Fruit fly (Drosophila melanogaster): ENCODE results near the gene Gagr.
A peak's percentile ranks its signal among the peaks of the same experiment; 100 is the strongest.

Gene Gagr

dm6 chr3L:16407815-16408608, 13.6 kb downstream of the Gagr start (continued):
- TF ChIP-seq Tbp (GFP tag; optimal IDR thresholded peaks at IDR 0.05) (no peak), az2 (GFP tag; optimal IDR thresholded peaks at IDR 0.05) (no peak), esg (GFP tag; conservative IDR thresholded peaks at IDR 0.05) (no peak), CG11398 (GFP tag; optimal IDR thresholded peaks at IDR 0.05) (no peak), jing (GFP tag; optimal IDR thresholded peaks at IDR 0.05) (no peak), sqz (GFP tag; optimal IDR thresholded peaks at IDR 0.05) (peak; percentile 37), CkIIα-i1 (GFP tag; IDR thresholded peaks at IDR 0.05) (no peak), zen2 (GFP tag; IDR thresholded peaks at IDR 0.05; ENCODE audit: partially characterized antibody) (0 out of 3 replicates have a peak, but pooled peaks have one; percentile 33), Sry-δ (GFP tag; optimal IDR thresholded peaks at IDR 0.05) (no peak), Elba2 (GFP tag; optimal IDR thresholded peaks at IDR 0.05) (peak; percentile 83), klu (GFP tag; IDR thresholded peaks at IDR 0.05) (no peak), row (GFP tag; IDR thresholded peaks at IDR 0.05) (no peak), CG3726 (GFP tag; IDR thresholded peaks at IDR 0.05) (no peak), ato (GFP tag; IDR thresholded peaks at IDR 0.05; ENCODE audit: partially characterized antibody) (no peak), dimm (GFP tag; IDR thresholded peaks at IDR 0.05) (no peak), zfh2 (GFP tag; optimal IDR thresholded peaks at IDR 0.05) (no peak), gcm (GFP tag; optimal IDR thresholded peaks at IDR 0.05) (peak; percentile 34), sens (GFP tag) (peak; percentile 85), CG12155 (GFP tag; optimal IDR thresholded peaks at IDR 0.05) (no peak), hbn (GFP tag; IDR thresholded peaks at IDR 0.05; ENCODE audit: partially characterized antibody) (no peak), H15 (GFP tag; IDR thresholded peaks at IDR 0.05) (no peak), sd (tag; optimal IDR thresholded peaks at IDR 0.05) (peak; percentile 36), Trl (optimal IDR thresholded peaks at IDR 0.05) (peak; percentile 72 to 76), Trl (GFP tag; optimal IDR thresholded peaks at IDR 0.05) (no peak), D19B (GFP tag; optimal IDR thresholded peaks at IDR 0.05) (no peak), Xrp1 (GFP tag; IDR thresholded peaks at IDR 0.05) (no peak), disco-r (GFP tag; optimal IDR thresholded peaks at IDR 0.05) (no peak), bigmax (GFP tag; optimal IDR thresholded peaks at IDR 0.05) (no peak), ara (GFP tag; IDR thresholded peaks at IDR 0.05) (0 out of 2 replicates have a peak, but pooled peaks have one; percentile 36), nerfin-1 (tag; optimal IDR thresholded peaks at IDR 0.05) (peak; percentile 44), CG3847 (GFP tag; IDR thresholded peaks at IDR 0.05) (no peak), insv (GFP tag; optimal IDR thresholded peaks at IDR 0.05) (peak in 1 of 2 experiments; percentile 94), CG33557 (GFP tag; optimal IDR thresholded peaks at IDR 0.05) (peak; percentile 2), CG10274 (GFP tag; optimal IDR thresholded peaks at IDR 0.05) (no peak), CG10654 (GFP tag; optimal IDR thresholded peaks at IDR 0.05) (no peak), CG6254 (GFP tag; optimal IDR thresholded peaks at IDR 0.05) (no peak), stwl (tag; optimal IDR thresholded peaks at IDR 0.05) (peak; percentile 98), pho (GFP tag; optimal IDR thresholded peaks at IDR 0.05) (no peak), pnt (GFP tag; optimal IDR thresholded peaks at IDR 0.05) (no peak), CG2199 (GFP tag; IDR thresholded peaks at IDR 0.05) (peak; percentile 84; the same call in 2 of the 3 replicates), TFAM (GFP tag; optimal IDR thresholded peaks at IDR 0.05) (no peak), gsb-n (tag; optimal IDR thresholded peaks at IDR 0.05) (peak; percentile 68), pros (GFP tag; optimal IDR thresholded peaks at IDR 0.05) (peak; percentile 64), exex (tag; optimal IDR thresholded peaks at IDR 0.05) (no peak), CG14710 (tag; optimal IDR thresholded peaks at IDR 0.05) (peak; percentile 99), CG8944 (GFP tag; optimal IDR thresholded peaks at IDR 0.05) (no peak), CHES-1-like (GFP tag; optimal IDR thresholded peaks at IDR 0.05) (no peak), Gsc (GFP tag; IDR thresholded peaks at IDR 0.05) (no peak), B-H2 (GFP tag; optimal IDR thresholded peaks at IDR 0.05) (no peak), CG12236 (GFP tag; optimal IDR thresholded peaks at IDR 0.05) (no peak), phol (tag; optimal IDR thresholded peaks at IDR 0.05) (peak; percentile 3)

All from whole organism, embryonic.